Worm (Caenorhabditis elegans) whole organism, midembryonic: Measurements from ENCODE around the gene str-182.

Experiments used
- cog-1 ChIP-seq: sonication (generic microtip); optimal IDR thresholded peaks from 2 replicates; lab custom pipeline; 2016; ENCODE audit warnings: missing genetic modification characterization, missing compliant biosample characterization
- flt-1 ChIP-seq: fragments of 200-800 bp; sonication (Bioruptor generic); IDR thresholded peaks from 2 replicates; pipeline ENCODE4 v1.3.6; 2022; ENCODE audit warnings: missing genetic modification characterization, missing compliant biosample characterization
- klf-2 ChIP-seq: fragments of 200-800 bp; sonication (Bioruptor generic); conservative IDR thresholded peaks from 2 replicates; pipeline ENCODE4 v1.3.6; 2022; ENCODE audit warnings: missing genetic modification reagents, missing genetic modification characterization, missing compliant biosample characterization
- med-1 ChIP-seq: sonication (generic microtip); optimal IDR thresholded peaks from 2 replicates; lab custom pipeline; 2017; ENCODE audit warnings: missing genetic modification characterization, mild to moderate bottlenecking, missing compliant biosample characterization, antibody characterized with exemption, missing genetic modification reagents; ENCODE audit not compliant: insufficient read depth
- ref-1 ChIP-seq: fragments of 200-800 bp; sonication (Bioruptor generic); conservative IDR thresholded peaks from 2 replicates; pipeline ENCODE4 v1.3.6; 2022; ENCODE audit warnings: missing genetic modification reagents, missing genetic modification characterization, missing compliant biosample characterization
- tab-1 ChIP-seq: fragments of 200-800 bp; sonication (Bioruptor generic); IDR thresholded peaks from 2 replicates; pipeline ENCODE4 v1.3.6; 2022; ENCODE audit warnings: missing genetic modification characterization, missing compliant biosample characterization
- ztf-23 ChIP-seq: fragments of 200-800 bp; sonication (Bioruptor generic); IDR thresholded peaks from 2 replicates; pipeline ENCODE4 v1.3.6; 2022; ENCODE audit warnings: missing genetic modification reagents, missing genetic modification characterization, missing compliant biosample characterization
- ztf-29 ChIP-seq: fragments of 200-800 bp; sonication (Bioruptor generic); IDR thresholded peaks from 2 replicates; pipeline ENCODE4 v1.3.6; 2022; ENCODE audit warnings: missing genetic modification reagents, missing genetic modification characterization, missing compliant biosample characterization

ce11 chrV:10185719-10186118, 47.5 kb downstream of the str-182 start, which contains the start of gene ZK856.18:
- TF ChIP-seq ztf-29 (GFP tag; lab: Robert Waterston, UW) = no peak
- no peak for TF ChIP-seq flt-1 (GFP tag; lab: Robert Waterston, UW)
- no peak for TF ChIP-seq tab-1 (GFP tag; lab: Robert Waterston, UW)
- no peak for TF ChIP-seq med-1
- TF ChIP-seq klf-2 = no peak
- no peak for TF ChIP-seq ref-1 (GFP tag; lab: Robert Waterston, UW)
- TF ChIP-seq cog-1 (tag; lab: Kevin White, UChicago) = no peak
- TF ChIP-seq ztf-23 = no peak
